Fruit fly (Drosophila melanogaster) Kc167 (cell line): Measurements from ENCODE around the gene CG3513.

Experiments used
- Myc ChIP-seq: fragments of >200 bp; optimal IDR thresholded peaks from 2 replicates; lab custom pipeline; 2017; ENCODE audit warnings: missing external identifiers
- Sin3A ChIP-seq: fragments of >200 bp; optimal IDR thresholded peaks from 2 replicates; lab custom pipeline; 2018; ENCODE audit warnings: missing external identifiers
- h ChIP-seq: fragments of >200 bp; optimal IDR thresholded peaks from 3 replicates; lab custom pipeline; 2018; ENCODE audit warnings: missing external identifiers
- insv ChIP-seq: fragments of >200 bp; optimal IDR thresholded peaks from 3 replicates; lab custom pipeline; 2018; ENCODE audit warnings: missing external identifiers
- psq ChIP-seq: fragments of >200 bp; optimal IDR thresholded peaks from 2 replicates; lab custom pipeline; 2017; ENCODE audit warnings: missing external identifiers
- ttk ChIP-seq: sonication (Bioruptor generic); optimal IDR thresholded peaks from 2 replicates; lab custom pipeline; 2017; ENCODE audit warnings: missing external identifiers

DNA sequence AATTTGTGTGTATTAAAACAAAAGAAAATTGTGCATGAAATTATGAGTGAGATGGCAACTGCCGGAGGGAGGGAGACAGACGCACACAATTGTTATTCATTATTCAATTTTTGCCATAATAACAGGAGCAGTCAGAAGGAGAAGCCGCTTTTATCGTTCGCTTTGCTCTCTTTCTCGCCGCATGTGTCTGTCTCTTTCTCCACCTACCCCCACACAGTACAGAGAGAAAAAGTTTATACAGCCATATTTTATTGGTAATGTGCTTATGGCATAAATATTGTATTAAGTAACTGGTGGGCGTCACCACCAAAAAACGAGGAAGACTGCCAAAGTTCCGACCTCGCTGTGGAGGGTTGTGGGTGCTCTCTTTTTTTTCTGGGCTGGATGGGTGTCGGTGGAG, 10.5 kb downstream of the CG3513 start:
- no peak for TF ChIP-seq Myc
- TF ChIP-seq h (lab: Kevin White, UChicago), result no peak
- TF ChIP-seq ttk (lab: Kevin White, UChicago), result no peak
- TF ChIP-seq psq (lab: Kevin White, UChicago), result no peak
- no peak for TF ChIP-seq Sin3A (lab: Kevin White, UChicago)
- TF ChIP-seq insv (lab: Kevin White, UChicago), result no peak
